Worm (Caenorhabditis elegans): ENCODE measurements around the gene C55C3.73.

Gene C55C3.73

DNA sequence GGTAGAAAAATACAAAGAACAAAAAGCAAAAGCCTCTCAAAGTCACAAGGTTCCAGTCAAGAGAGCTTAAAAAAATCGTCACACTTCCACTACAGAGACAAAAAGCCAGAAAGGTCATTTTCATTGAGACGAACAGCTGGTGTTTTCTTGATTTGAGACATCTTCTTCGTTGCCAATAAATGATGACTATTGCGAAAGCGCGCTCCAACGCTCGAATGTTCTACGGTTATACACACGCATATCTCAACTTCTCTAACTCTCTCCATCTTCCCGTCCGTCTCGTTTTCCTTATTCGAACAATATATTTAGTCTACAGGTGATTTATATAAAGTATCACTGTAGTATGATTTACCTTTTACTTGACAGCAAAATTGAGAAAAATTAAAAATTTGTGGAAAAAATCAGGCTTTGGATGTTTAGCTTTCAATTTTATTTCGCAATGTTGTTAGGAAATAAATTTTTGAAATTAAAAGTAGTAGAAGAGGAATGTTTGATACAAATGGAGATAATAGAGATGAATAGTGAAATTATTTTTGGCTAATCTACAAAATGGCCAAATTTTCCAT, 37.8 kb downstream of the C55C3.73 start (continued):
- TF ChIP-seq let-607 (tag; optimal IDR thresholded peaks at IDR 0.05) = no peak
- TF ChIP-seq ceh-27 (GFP tag; optimal IDR thresholded peaks at IDR 0.05) = peak; percentile 3
- TF ChIP-seq aptf-2 (GFP tag; conservative IDR thresholded peaks at IDR 0.05) = no peak
- no peak for TF ChIP-seq Y67H2A.10 (GFP tag; conservative IDR thresholded peaks at IDR 0.05)
- no peak for TF ChIP-seq nhr-90 (tag; optimal IDR thresholded peaks at IDR 0.05)
- no peak for TF ChIP-seq hmg-20 (GFP tag; IDR thresholded peaks at IDR 0.05)
- TF ChIP-seq ceh-58 (GFP tag; IDR thresholded peaks at IDR 0.05) = no peak
- TF ChIP-seq egl-18 (GFP tag; IDR thresholded peaks at IDR 0.05) = no peak
- no peak for TF ChIP-seq F57C9.4 (tag; optimal IDR thresholded peaks at IDR 0.05)
- TF ChIP-seq lsy-27 (tag; optimal IDR thresholded peaks at IDR 0.05; ENCODE audit: borderline replicate concordance, insufficient read depth) = no peak
- TF ChIP-seq hmg-1.2 (GFP tag; IDR thresholded peaks at IDR 0.05) = peak; percentile 50; the same call in 1 of the 2 replicates

DNA sequence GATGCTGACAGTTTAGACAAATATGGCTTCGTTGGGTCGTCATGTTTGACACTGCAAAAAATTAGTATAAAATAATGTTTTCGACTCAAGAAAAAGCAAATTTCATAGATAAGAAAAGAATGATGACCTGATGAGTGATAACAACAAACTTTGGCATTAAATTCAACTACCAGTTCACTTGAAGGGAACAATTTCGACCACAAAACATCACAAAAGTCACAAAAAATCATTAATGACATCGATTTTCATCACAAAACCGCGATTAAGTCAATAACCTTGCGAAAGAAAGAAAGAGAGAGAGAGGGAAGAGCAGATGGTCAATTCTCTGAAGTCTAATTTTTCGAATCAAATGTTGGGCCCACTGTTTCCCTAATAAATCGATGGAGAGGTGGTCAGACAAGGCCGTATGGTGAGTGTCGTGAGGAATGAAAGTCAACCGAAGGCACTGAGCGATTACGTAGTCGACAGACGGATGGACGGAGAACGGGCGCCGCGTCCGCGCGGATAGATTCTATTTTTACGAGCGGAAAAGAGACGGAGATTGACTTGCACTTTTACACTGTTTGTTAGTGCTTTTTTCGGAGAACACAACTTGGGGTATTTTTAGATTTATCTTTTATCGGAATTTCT, 38.8 kb downstream of the C55C3.73 start, which contains the start of gene bec-1:
bec-1 (minus strand) TSS at position 51 of the 630 bp plus-strand sequence.
- peak; percentile 7 for TF ChIP-seq F52B5.7 (tag; optimal IDR thresholded peaks at IDR 0.05)
- TF ChIP-seq let-607 (tag; optimal IDR thresholded peaks at IDR 0.05) = peak in 1 of 2 experiments; percentile 20
- peak; percentile 28 for TF ChIP-seq ets-4 (GFP tag; optimal IDR thresholded peaks at IDR 0.05)
- TF ChIP-seq nfyb-1 (GFP tag; IDR thresholded peaks at IDR 0.05) = peak; percentile 62
- peak; percentile 57; the same call in 1 of the 2 replicates for TF ChIP-seq Y53G8AR.9 (GFP tag; conservative IDR thresholded peaks at IDR 0.05)
- no peak for TF ChIP-seq C17E4.6 (GFP tag; IDR thresholded peaks at IDR 0.05)
- TF ChIP-seq madf-6 (GFP tag; IDR thresholded peaks at IDR 0.05) = peak; percentile 37; the same call in 1 of the 2 replicates
- TF ChIP-seq nhr-80 (tag; optimal IDR thresholded peaks at IDR 0.05) = peak; percentile 12
- TF ChIP-seq pbrm-1 (GFP tag; IDR thresholded peaks at IDR 0.05) = 0 out of 2 replicates have a peak, but pooled peaks have one; percentile 29
- TF ChIP-seq ztf-26 (tag; optimal IDR thresholded peaks at IDR 0.05) = no peak
- peak; percentile 25; the same call in 1 of the 2 replicates for TF ChIP-seq dox-1 (GFP tag; IDR thresholded peaks at IDR 0.05)
- TF ChIP-seq nhr-90 (tag; optimal IDR thresholded peaks at IDR 0.05) = peak; percentile 14
- TF ChIP-seq B0336.3 (GFP tag; IDR thresholded peaks at IDR 0.05) = peak; percentile 57; the same call in 1 of the 2 replicates
- TF ChIP-seq xnd-1 (tag; optimal IDR thresholded peaks at IDR 0.05) = no peak

DNA sequence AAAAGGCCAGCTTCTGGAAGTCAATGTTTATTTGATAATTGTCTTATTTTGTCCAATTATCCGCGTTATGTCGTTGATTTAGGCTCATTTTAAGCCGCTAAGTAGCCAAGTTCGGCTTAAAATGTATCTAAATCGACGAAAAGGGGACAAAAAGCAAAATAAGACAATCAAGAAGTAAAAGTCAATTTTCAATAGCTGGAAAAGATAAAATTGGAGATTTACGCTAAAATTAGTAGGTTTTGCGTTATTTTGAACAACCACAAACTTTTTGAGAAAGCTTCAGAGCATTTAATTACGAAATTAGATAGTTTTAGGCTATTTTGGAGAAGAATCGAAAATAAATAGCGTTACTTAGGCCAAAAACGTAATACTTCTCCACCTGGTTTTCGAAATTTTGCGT, 40.4 kb downstream of the C55C3.73 start:
- no peak for TF ChIP-seq Y53G8AR.9 (GFP tag; conservative IDR thresholded peaks at IDR 0.05)
- 0 out of 2 replicates have a peak, but pooled peaks have one; percentile 15 for TF ChIP-seq C06A6.2 (GFP tag; conservative IDR thresholded peaks at IDR 0.05)

DNA sequence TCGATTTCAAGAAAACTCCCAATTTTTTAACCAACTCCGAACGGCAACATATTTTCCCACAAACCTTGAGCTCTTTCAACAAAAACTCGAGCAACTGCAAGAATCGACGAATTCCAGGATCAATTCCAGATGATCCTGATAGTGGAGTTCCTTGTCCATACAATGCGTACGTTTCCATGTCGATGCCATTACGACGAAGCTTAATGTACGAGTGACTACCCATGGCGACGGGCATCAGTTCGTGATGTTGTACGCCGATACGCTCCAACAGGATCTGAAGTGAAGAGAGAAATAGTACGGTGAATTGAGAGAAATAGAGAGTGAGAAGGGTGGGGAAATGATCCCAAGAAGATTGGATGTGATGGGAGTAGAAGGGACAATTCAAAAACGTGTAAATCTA, 41.2 kb downstream of the C55C3.73 start:
- TF ChIP-seq snpc-3.4 (tag; optimal IDR thresholded peaks at IDR 0.05) (no peak), ceh-58 (GFP tag; IDR thresholded peaks at IDR 0.05) (no peak), egl-44 (GFP tag; IDR thresholded peaks at IDR 0.05) (no peak), hmg-1.2 (GFP tag; IDR thresholded peaks at IDR 0.05) (0 out of 2 replicates have a peak, but pooled peaks have one; percentile 14), F57A8.1 (GFP tag; optimal IDR thresholded peaks at IDR 0.05) (no peak)

ce11 chrIV:5660239-5660638, 43.0 kb downstream of the C55C3.73 start, which contains the start of gene skn-1:
Gene skn-1 (minus strand): TSS chrIV:5660384.
- TF ChIP-seq ets-4 (GFP tag; optimal IDR thresholded peaks at IDR 0.05) = no peak
- no peak for TF ChIP-seq lin-26 (GFP tag; IDR thresholded peaks at IDR 0.05)
- no peak for TF ChIP-seq lag-1 (GFP tag; IDR thresholded peaks at IDR 0.05)
- TF ChIP-seq chd-7 (tag; optimal IDR thresholded peaks at IDR 0.05) = no peak
- no peak for TF ChIP-seq lir-1 (GFP tag; conservative IDR thresholded peaks at IDR 0.05)
- TF ChIP-seq madf-3 (GFP tag; IDR thresholded peaks at IDR 0.05) = 0 out of 2 replicates have a peak, but pooled peaks have one; percentile 32
- no peak for TF ChIP-seq dpl-1 (GFP tag; optimal IDR thresholded peaks at IDR 0.05)
- no peak for TF ChIP-seq lsy-27 (tag; optimal IDR thresholded peaks at IDR 0.05; ENCODE audit: borderline replicate concordance, insufficient read depth)
- TF ChIP-seq repo-1 (tag; optimal IDR thresholded peaks at IDR 0.05) = peak; percentile 52
- no peak for TF ChIP-seq rcor-1 (GFP tag; IDR thresholded peaks at IDR 0.05)
- no peak for TF ChIP-seq egl-18 (GFP tag; IDR thresholded peaks at IDR 0.05)
- TF ChIP-seq F33H1.4 (GFP tag; IDR thresholded peaks at IDR 0.05) = no peak
- no peak for TF ChIP-seq zim-3 (tag; optimal IDR thresholded peaks at IDR 0.05)
- no peak for TF ChIP-seq xnd-1 (tag; optimal IDR thresholded peaks at IDR 0.05)
- no peak for TF ChIP-seq ceh-58 (GFP tag; IDR thresholded peaks at IDR 0.05)
- TF ChIP-seq fkh-3 (tag; optimal IDR thresholded peaks at IDR 0.05) = no peak
- no peak for TF ChIP-seq Y53F4B.3 (GFP tag; IDR thresholded peaks at IDR 0.05)
- TF ChIP-seq hmg-20 (GFP tag; IDR thresholded peaks at IDR 0.05) = no peak
- TF ChIP-seq nhr-90 (tag; optimal IDR thresholded peaks at IDR 0.05) = no peak
